Worm (Caenorhabditis elegans) whole organism, mixed stage, embryonic: ENCODE data around the gene F02H6.6.

Experiments
- blmp-1 ChIP-seq: fragments of 150-350 bp; optimal IDR thresholded peaks from 2 replicates; lab custom pipeline; 2014; ENCODE audit warnings: missing biosample characterization, missing genetic modification characterization
- ceh-83 ChIP-seq: fragments of 200-800 bp; sonication (Bioruptor generic); optimal IDR thresholded peaks from 2 replicates; lab custom pipeline; 2018; ENCODE audit warnings: mild to moderate bottlenecking, missing genetic modification characterization, missing compliant biosample characterization
- ces-1 ChIP-seq: fragments of 150-350 bp; optimal IDR thresholded peaks from 2 replicates; lab custom pipeline; 2014; ENCODE audit warnings: missing biosample characterization, missing genetic modification reagents, missing genetic modification characterization
- elt-1 ChIP-seq: sonication (generic microtip); optimal IDR thresholded peaks from 2 replicates; lab custom pipeline; 2017; ENCODE audit warnings: missing genetic modification characterization, mild to moderate bottlenecking, missing compliant biosample characterization, antibody characterized with exemption, moderate library complexity, borderline replicate concordance; ENCODE audit not compliant: insufficient read depth
- lin-32 ChIP-seq: fragments of 200-800 bp; sonication (Bioruptor generic); optimal IDR thresholded peaks from 2 replicates; lab custom pipeline; 2018; ENCODE audit warnings: mild to moderate bottlenecking, missing genetic modification characterization, missing compliant biosample characterization
- lsy-2 ChIP-seq: fragments of 150-350 bp; optimal IDR thresholded peaks from 2 replicates; lab custom pipeline; 2014; ENCODE audit warnings: missing biosample characterization, missing genetic modification characterization
- mep-1 ChIP-seq: fragments of 150-350 bp; optimal IDR thresholded peaks from 2 replicates; lab custom pipeline; 2017; ENCODE audit warnings: missing biosample characterization, missing genetic modification reagents, missing genetic modification characterization, inconsistent platforms
- mls-2 ChIP-seq: sonication (generic microtip); optimal IDR thresholded peaks from 2 replicates; lab custom pipeline; 2016; ENCODE audit warnings: mild to moderate bottlenecking, missing genetic modification characterization, moderate library complexity, missing compliant biosample characterization
- nhr-237 ChIP-seq: fragments of 150-350 bp; optimal IDR thresholded peaks from 2 replicates; lab custom pipeline; 2014; ENCODE audit warnings: missing biosample characterization, missing genetic modification characterization
- nhr-76 ChIP-seq: sonication (generic microtip); optimal IDR thresholded peaks from 2 replicates; lab custom pipeline; 2017; ENCODE audit warnings: missing biosample characterization, missing genetic modification characterization
- pha-4 ChIP-seq: fragments of 150-350 bp; optimal IDR thresholded peaks from 2 replicates; lab custom pipeline; 2018; ENCODE audit warnings: missing biosample characterization, missing genetic modification reagents, missing genetic modification characterization
- snpc-4 ChIP-seq: fragments of 150-350 bp; optimal IDR thresholded peaks from 2 replicates; lab custom pipeline; 2014; ENCODE audit warnings: missing biosample characterization, missing genetic modification characterization
- unc-62 ChIP-seq: fragments of 150-350 bp; optimal IDR thresholded peaks from 2 replicates; lab custom pipeline; 2014; ENCODE audit warnings: missing biosample characterization, missing genetic modification reagents, missing genetic modification characterization
- ztf-11 ChIP-seq: fragments of 150-350 bp; optimal IDR thresholded peaks from 2 replicates; lab custom pipeline; 2014; ENCODE audit warnings: missing biosample characterization, missing genetic modification characterization

DNA sequence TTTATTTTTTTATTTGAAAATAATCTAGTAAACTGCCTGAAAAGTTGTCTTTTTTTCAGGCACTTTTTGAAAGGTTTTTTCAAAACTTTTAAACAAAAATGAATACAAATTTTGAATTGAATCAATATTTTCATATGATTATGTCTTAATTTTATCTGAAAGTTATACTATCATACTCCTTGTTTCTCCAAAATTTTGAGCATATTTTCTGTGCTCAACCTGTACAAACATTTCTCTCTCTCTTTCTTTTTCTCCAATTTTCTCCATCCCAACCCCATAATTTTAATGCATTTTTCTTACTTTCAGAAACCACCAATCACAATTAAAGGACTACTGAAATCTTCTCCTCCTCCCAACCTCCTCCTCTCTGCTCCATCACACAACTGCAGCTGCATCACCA is 45.5 kb upstream of the F02H6.6 start, which contains the start of gene ilcr-1:
- no peak for TF ChIP-seq unc-62 (GFP tag; lab: Kevin White, UChicago)
- TF ChIP-seq ztf-11 (tag; lab: Kevin White, UChicago) = no peak
- no peak for TF ChIP-seq pha-4 (tag; lab: Kevin White, UChicago)
- TF ChIP-seq ces-1 (GFP tag; lab: Kevin White, UChicago) = no peak
- no peak for TF ChIP-seq mls-2 (tag; lab: Kevin White, UChicago)
- no peak for TF ChIP-seq blmp-1
- TF ChIP-seq mep-1 (tag; lab: Kevin White, UChicago) = no peak
- no peak for TF ChIP-seq lin-32 (GFP tag; lab: Kevin White, UChicago)
- no peak for TF ChIP-seq nhr-237
- TF ChIP-seq elt-1 (tag; lab: Kevin White, UChicago) = no peak
- TF ChIP-seq lsy-2 (tag; lab: Kevin White, UChicago) = no peak
- TF ChIP-seq ceh-83 (GFP tag; lab: Kevin White, UChicago) = no peak
- TF ChIP-seq snpc-4 (tag; lab: Kevin White, UChicago) = no peak
- TF ChIP-seq nhr-76 = no peak
